ENCODE assay signal across 3 fruit fly cellular contexts in the genomic region with DNA sequence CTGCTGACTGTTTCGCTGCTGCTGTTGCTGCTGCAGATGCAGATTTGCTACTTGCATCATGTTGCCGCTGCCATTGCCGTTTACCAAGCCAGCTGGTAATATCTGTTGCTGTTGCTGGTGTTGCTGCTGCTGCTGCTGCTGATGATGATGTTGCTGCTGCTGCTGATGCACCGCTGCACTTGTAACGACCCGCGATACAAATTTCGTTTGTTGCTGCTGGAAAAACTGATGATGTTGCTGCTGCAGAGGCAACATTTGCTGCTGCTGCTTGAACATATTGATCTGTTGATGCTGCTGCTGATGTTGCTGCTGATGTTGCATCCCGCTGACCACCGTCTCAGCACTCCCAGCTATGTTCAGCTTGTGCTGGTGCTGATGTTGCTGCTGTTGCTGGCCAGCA.
A peak's percentile ranks its signal among the peaks of the same experiment; 100 is the strongest.
TF ChIP-seq lines count a peak whose summit lies in the region.

No protein-coding gene starts in this region.

- TF ChIP-seq CTCF in whole organism, embryonic (GFP tag; optimal IDR thresholded peaks at IDR 0.05; lab: Kevin White, UChicago), result no peak

TF ChIP-seq in whole organism, embryonic, 481 proteins besides CTCF, POLR2A, EP300 and RAD21:
- TF ChIP-seq CG16813 (GFP tag; IDR thresholded peaks at IDR 0.05; lab: Robert Waterston, UW; ENCODE audit: partially characterized antibody), result 0 out of 3 replicates have a peak, but pooled peaks have one; percentile 14
- peak in 1 of 2 experiments; percentile 75 for TF ChIP-seq Dfd (GFP tag; optimal IDR thresholded peaks at IDR 0.05; lab: Kevin White, UChicago)
- no peak for TF ChIP-seq insv (GFP tag; optimal IDR thresholded peaks at IDR 0.05; lab: Kevin White, UChicago)
- no peak for TF ChIP-seq Ptx1 (GFP tag; IDR thresholded peaks at IDR 0.05; lab: Robert Waterston, UW)
- TF ChIP-seq twi (tag; optimal IDR thresholded peaks at IDR 0.05; lab: Kevin White, UChicago), result peak; percentile 19
- TF ChIP-seq CG11504 (tag; optimal IDR thresholded peaks at IDR 0.05; lab: Kevin White, UChicago), result peak; percentile 7
- TF ChIP-seq sna (GFP tag; IDR thresholded peaks at IDR 0.05; lab: Robert Waterston, UW; ENCODE audit: partially characterized antibody), result no peak
- no peak for TF ChIP-seq CG9817 (tag; optimal IDR thresholded peaks at IDR 0.05; lab: Kevin White, UChicago)
- TF ChIP-seq Med (GFP tag; lab: Kevin White, UChicago), result peak; percentile 8
- no peak for TF ChIP-seq CG9215 (GFP tag; IDR thresholded peaks at IDR 0.05; lab: Robert Waterston, UW)

TF ChIP-seq in whole organism, prepupa, 60 proteins besides CTCF, POLR2A, EP300 and RAD21:
- TF ChIP-seq CG3919 (GFP tag; optimal IDR thresholded peaks at IDR 0.05; lab: Kevin White, UChicago), result peak; percentile 48
- no peak for TF ChIP-seq CG4318 (GFP tag; optimal IDR thresholded peaks at IDR 0.05; lab: Kevin White, UChicago)
- no peak for TF ChIP-seq topi (GFP tag; optimal IDR thresholded peaks at IDR 0.05; lab: Kevin White, UChicago)
- no peak for TF ChIP-seq salr (GFP tag; optimal IDR thresholded peaks at IDR 0.05; lab: Kevin White, UChicago)

TF ChIP-seq in whole organism, wandering third instar larva, 38 proteins besides CTCF, POLR2A, EP300 and RAD21:
- TF ChIP-seq dl (GFP tag; optimal IDR thresholded peaks at IDR 0.05; lab: Kevin White, UChicago; ENCODE audit: insufficient read depth in 1 of 2, partially characterized antibody in 2 of 2), result no peak
- no peak for TF ChIP-seq brk (GFP tag; optimal IDR thresholded peaks at IDR 0.05; lab: Kevin White, UChicago)
- TF ChIP-seq Dfd (GFP tag; optimal IDR thresholded peaks at IDR 0.05; lab: Kevin White, UChicago), result peak; percentile 95
- TF ChIP-seq dsf (GFP tag; optimal IDR thresholded peaks at IDR 0.05; lab: Kevin White, UChicago; ENCODE audit: borderline replicate concordance), result no peak
